Fruit fly (Drosophila melanogaster) whole organism, embryonic: ENCODE data around the gene CG7685.

ENCODE experiments used
- Adf1 ChIP-seq: fragments of 200-800 bp; sonication (Bioruptor generic); IDR thresholded peaks from 2 replicates; pipeline ENCODE4 v1.3.6; 2022; ENCODE audit warnings: missing biosample characterization, missing genetic modification characterization
- Bgb ChIP-seq: fragments of 200-800 bp; sonication (Bioruptor generic); IDR thresholded peaks from 2 replicates; pipeline ENCODE4 v1.3.6; 2022; ENCODE audit warnings: missing biosample characterization, missing genetic modification characterization; ENCODE audit not compliant: partially characterized antibody
- CG10979 ChIP-seq: fragments of 200-800 bp; sonication (Bioruptor generic); optimal IDR thresholded peaks from 2 replicates; lab custom pipeline; 2018; ENCODE audit warnings: missing biosample characterization, mild to moderate bottlenecking, missing genetic modification characterization, moderate library complexity
- CG13424 ChIP-seq: fragments of 200-800 bp; sonication (Bioruptor generic); optimal IDR thresholded peaks from 2 replicates; lab custom pipeline; 2019; ENCODE audit warnings: missing biosample characterization, mild to moderate bottlenecking, missing genetic modification characterization, moderate library complexity
- CG14441 ChIP-seq: fragments of 200-800 bp; sonication (Bioruptor generic); IDR thresholded peaks from 2 replicates; pipeline ENCODE4 v1.3.6; 2022; ENCODE audit warnings: missing biosample characterization, missing genetic modification characterization
- CG15479 ChIP-seq: fragments of 200-800 bp; sonication (Bioruptor generic); optimal IDR thresholded peaks from 3 replicates; lab custom pipeline; 2019; ENCODE audit warnings: missing biosample characterization, mild to moderate bottlenecking, missing genetic modification characterization, moderate library complexity
- CG17568 ChIP-seq: fragments of 200-800 bp; sonication (Bioruptor generic); optimal IDR thresholded peaks from 2 replicates; lab custom pipeline; 2018; ENCODE audit warnings: missing biosample characterization, mild to moderate bottlenecking, missing genetic modification characterization, moderate library complexity
- CG18599 ChIP-seq: fragments of 200-800 bp; sonication (Bioruptor generic); optimal IDR thresholded peaks from 3 replicates; lab custom pipeline; 2017; ENCODE audit warnings: missing biosample characterization, missing genetic modification characterization, mild to moderate bottlenecking, moderate library complexity, missing genetic modification reagents
- CG2116 ChIP-seq: fragments of 200-800 bp; sonication (Bioruptor generic); optimal IDR thresholded peaks from 3 replicates; lab custom pipeline; 2018; ENCODE audit warnings: missing biosample characterization, mild to moderate bottlenecking, missing genetic modification characterization
- CG30020 ChIP-seq: fragments of 200-800 bp; optimal IDR thresholded peaks from 2 replicates; lab custom pipeline; 2019; ENCODE audit warnings: missing biosample characterization, mild to moderate bottlenecking, missing genetic modification characterization, moderate library complexity
- CG3163 ChIP-seq: fragments of 200-800 bp; sonication (Bioruptor generic); optimal IDR thresholded peaks from 3 replicates; lab custom pipeline; 2016; ENCODE audit warnings: missing biosample characterization, missing genetic modification characterization
- CG34224 ChIP-seq: fragments of 200-800 bp; sonication (Bioruptor generic); IDR thresholded peaks from 3 replicates; pipeline ENCODE4 v1.3.6; 2022; ENCODE audit warnings: missing biosample characterization, missing genetic modification characterization; ENCODE audit not compliant: partially characterized antibody
- CG3726 ChIP-seq: fragments of 200-800 bp; sonication (Bioruptor generic); IDR thresholded peaks from 3 replicates; pipeline ENCODE4, ENCODE4 v1.3.6; 2022; ENCODE audit warnings: missing biosample characterization, missing genetic modification characterization
- CG3995 ChIP-seq: fragments of 200-800 bp; sonication (Bioruptor generic); optimal IDR thresholded peaks from 3 replicates; lab custom pipeline; 2016; ENCODE audit warnings: missing biosample characterization, missing genetic modification characterization
- CG7987 ChIP-seq: fragments of 200-800 bp; sonication (Bioruptor generic); optimal IDR thresholded peaks from 2 replicates; lab custom pipeline; 2018; ENCODE audit warnings: missing biosample characterization, mild to moderate bottlenecking, missing genetic modification characterization, moderate library complexity
- CoRest ChIP-seq: fragments of 200-800 bp; sonication (Bioruptor generic); optimal IDR thresholded peaks from 3 replicates; lab custom pipeline; 2018; ENCODE audit warnings: missing biosample characterization, mild to moderate bottlenecking, missing genetic modification characterization, moderate library complexity
- E2f1 ChIP-seq: fragments of 200-800 bp; sonication (Bioruptor generic); IDR thresholded peaks from 2 replicates; pipeline ENCODE4 v1.3.6; 2022; ENCODE audit warnings: missing biosample characterization, missing genetic modification characterization
- GATAe ChIP-seq: fragments of 200-800 bp; sonication (Bioruptor generic); conservative IDR thresholded peaks from 2 replicates; pipeline ENCODE4 v1.3.6; 2022; ENCODE audit warnings: missing biosample characterization, missing genetic modification characterization
- Gsc ChIP-seq: fragments of 200-800 bp; sonication (Bioruptor generic); IDR thresholded peaks from 2 replicates; pipeline ENCODE4 v1.3.6; 2022; ENCODE audit warnings: missing biosample characterization, missing genetic modification characterization
- HLH54F ChIP-seq: fragments of 200-800 bp; sonication (Bioruptor generic); optimal IDR thresholded peaks from 3 replicates; lab custom pipeline; 2016; ENCODE audit warnings: missing biosample characterization, missing genetic modification characterization
- Hand ChIP-seq: fragments of 200-800 bp; sonication (Bioruptor generic); optimal IDR thresholded peaks from 2 replicates; lab custom pipeline; 2017; ENCODE audit warnings: mild to moderate bottlenecking, missing biosample characterization, missing genetic modification reagents, missing genetic modification characterization
- NC2α ChIP-seq: fragments of 200-800 bp; sonication (Bioruptor generic); optimal IDR thresholded peaks from 2 replicates; lab custom pipeline; 2016; ENCODE audit warnings: missing biosample characterization, missing genetic modification characterization
- Neu2 ChIP-seq: fragments of 200-800 bp; sonication (Bioruptor generic); optimal IDR thresholded peaks from 3 replicates; lab custom pipeline; 2016; ENCODE audit warnings: missing biosample characterization, missing genetic modification characterization, borderline replicate concordance
- Pdp1 ChIP-seq, 2 experiments: fragments of 200-800 bp; sonication (Bioruptor generic); optimal IDR thresholded peaks; 3 replicates each; lab custom pipeline; 2016; ENCODE audit warnings: missing biosample characterization in 2 of 2, missing genetic modification characterization in 2 of 2, mild to moderate bottlenecking in 1 of 2, moderate library complexity in 1 of 2
- Sin3A ChIP-seq: fragments of >200 bp; optimal IDR thresholded peaks from 2 replicates; lab custom pipeline; 2018
- Ssrp ChIP-seq: fragments of 200-800 bp; sonication (Bioruptor generic); optimal IDR thresholded peaks from 2 replicates; lab custom pipeline; 2018; ENCODE audit warnings: missing biosample characterization, mild to moderate bottlenecking, missing genetic modification characterization, moderate library complexity
- Trl ChIP-seq, 3 experiments: fragments of >200 bp in 2 of 3; fragments of 200-800 bp in 1 of 3; sonication (Bioruptor generic) in 1 of 3; optimal IDR thresholded peaks; 2 replicates in 1 of 3; 3 replicates in 2 of 3; lab custom pipeline; 2016 to 2017; ENCODE audit warnings: missing biosample characterization in 1 of 3, missing genetic modification characterization in 1 of 3
- aop ChIP-seq: fragments of 200-800 bp; sonication (Bioruptor generic); IDR thresholded peaks from 2 replicates; pipeline ENCODE4 v1.3.6; 2022; ENCODE audit warnings: missing biosample characterization, missing genetic modification characterization
- bbx ChIP-seq: fragments of 200-800 bp; sonication (Bioruptor generic); IDR thresholded peaks from 2 replicates; pipeline ENCODE4 v1.3.6; 2022; ENCODE audit warnings: missing biosample characterization, missing genetic modification characterization; ENCODE audit not compliant: partially characterized antibody
- cg ChIP-seq: fragments of 200-800 bp; sonication (Bioruptor generic); optimal IDR thresholded peaks from 3 replicates; lab custom pipeline; 2019; ENCODE audit warnings: missing biosample characterization, mild to moderate bottlenecking, missing genetic modification characterization, moderate library complexity
- exex ChIP-seq: fragments of 200-800 bp; sonication (Bioruptor generic); optimal IDR thresholded peaks from 4 replicates; lab custom pipeline; 2018; ENCODE audit warnings: missing biosample characterization, mild to moderate bottlenecking, missing genetic modification characterization, moderate library complexity
- eyg ChIP-seq: fragments of 200-800 bp; sonication (Bioruptor generic); optimal IDR thresholded peaks from 3 replicates; lab custom pipeline; 2016; ENCODE audit warnings: missing biosample characterization, missing genetic modification characterization
- fd64A ChIP-seq: fragments of 200-800 bp; sonication (Bioruptor generic); optimal IDR thresholded peaks from 3 replicates; lab custom pipeline; 2018; ENCODE audit warnings: missing biosample characterization, mild to moderate bottlenecking, missing genetic modification characterization
- jing ChIP-seq: fragments of 200-800 bp; sonication (Bioruptor generic); optimal IDR thresholded peaks from 2 replicates; lab custom pipeline; 2018; ENCODE audit warnings: missing biosample characterization, mild to moderate bottlenecking, missing genetic modification characterization
- lab ChIP-seq: fragments of 200-800 bp; sonication (Bioruptor generic); optimal IDR thresholded peaks from 3 replicates; lab custom pipeline; 2017; ENCODE audit warnings: missing biosample characterization, missing genetic modification characterization, mild to moderate bottlenecking, moderate library complexity, missing genetic modification reagents
- mirr ChIP-seq: fragments of 200-800 bp; sonication (Bioruptor generic); optimal IDR thresholded peaks from 3 replicates; lab custom pipeline; 2018; ENCODE audit warnings: missing biosample characterization, mild to moderate bottlenecking, missing genetic modification characterization
- ranshi ChIP-seq: fragments of 200-800 bp; sonication (Bioruptor generic); IDR thresholded peaks from 2 replicates; pipeline ENCODE4 v1.3.6; 2022; ENCODE audit warnings: missing biosample characterization, missing genetic modification characterization
- rib ChIP-seq: fragments of 200-800 bp; sonication (Bioruptor generic); IDR thresholded peaks from 2 replicates; pipeline ENCODE4 v1.3.6; 2022; ENCODE audit warnings: missing biosample characterization, missing genetic modification characterization
- sim ChIP-seq: fragments of 200-800 bp; sonication (Bioruptor generic); IDR thresholded peaks from 2 replicates; pipeline ENCODE4 v1.3.6; 2022; ENCODE audit warnings: missing biosample characterization, missing genetic modification characterization
- sima ChIP-seq: fragments of 200-800 bp; sonication (Bioruptor generic); optimal IDR thresholded peaks from 2 replicates; lab custom pipeline; 2016; ENCODE audit warnings: missing biosample characterization, missing genetic modification characterization
- ssp ChIP-seq: fragments of 200-800 bp; sonication (Bioruptor generic); IDR thresholded peaks from 2 replicates; pipeline ENCODE4 v1.3.6; 2022; ENCODE audit warnings: missing biosample characterization, missing genetic modification characterization
- sug ChIP-seq: fragments of 200-800 bp; optimal IDR thresholded peaks from 2 replicates; lab custom pipeline; 2019; ENCODE audit warnings: missing biosample characterization, mild to moderate bottlenecking, missing genetic modification characterization, moderate library complexity
- trh ChIP-seq: fragments of 200-800 bp; sonication (Bioruptor generic); optimal IDR thresholded peaks from 2 replicates; lab custom pipeline; 2016; ENCODE audit warnings: missing biosample characterization, missing genetic modification characterization
- wdn ChIP-seq: fragments of 200-800 bp; sonication (Bioruptor generic); IDR thresholded peaks from 2 replicates; pipeline ENCODE4 v1.3.6; 2022; ENCODE audit warnings: missing biosample characterization, missing genetic modification characterization

CG7685 gene

DNA sequence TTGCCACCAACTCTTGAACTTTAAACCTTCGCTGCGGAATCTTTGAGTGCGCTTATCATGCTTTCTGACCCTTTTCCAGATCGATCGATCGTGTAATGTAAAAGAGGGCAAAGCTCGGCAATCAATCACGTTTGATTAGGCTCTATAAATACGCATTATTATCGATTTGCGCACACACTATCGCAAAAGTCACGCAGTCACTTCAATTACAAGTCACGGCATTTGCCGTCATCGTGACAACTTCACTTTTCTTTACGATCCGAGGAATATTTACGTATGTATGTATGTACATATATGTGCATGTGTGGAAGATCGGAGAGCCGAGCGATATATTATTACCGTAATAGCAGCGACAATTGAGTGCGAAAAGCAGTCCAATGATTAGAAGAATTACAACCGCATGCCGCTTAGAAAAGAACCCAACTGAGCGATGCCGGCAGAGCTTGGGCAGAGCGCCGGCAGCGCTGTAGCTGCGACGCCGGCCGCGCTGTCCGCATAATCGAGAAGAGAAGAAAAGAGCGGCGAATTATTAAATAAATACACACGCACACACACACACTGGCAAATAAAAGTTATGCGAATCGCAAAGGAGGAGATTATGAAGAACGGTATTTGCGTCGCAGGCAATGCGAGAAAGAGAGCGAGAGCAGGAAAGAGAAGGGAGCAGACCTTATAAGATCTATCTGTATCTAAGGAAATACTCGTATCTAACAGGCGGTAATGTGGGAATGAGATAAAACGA lies 45.3 kb downstream of the CG7685 start (continued):
- TF ChIP-seq CG10979 = no peak
- no peak for TF ChIP-seq trh
- TF ChIP-seq GATAe (GFP tag; lab: Robert Waterston, UW) = 0 out of 2 replicates have a peak, but pooled peaks have one; percentile 42
- TF ChIP-seq exex = peak; percentile 73
- TF ChIP-seq Adf1 (GFP tag; lab: Robert Waterston, UW) = peak; percentile 96
- no peak for TF ChIP-seq CoRest (tag; lab: Kevin White, UChicago)
- TF ChIP-seq sim (GFP tag; lab: Robert Waterston, UW) = no peak
- TF ChIP-seq CG17568 (GFP tag; lab: Kevin White, UChicago) = no peak
- peak; percentile 61 for TF ChIP-seq lab (GFP tag; lab: Kevin White, UChicago)
- no peak for TF ChIP-seq jing (GFP tag; lab: Kevin White, UChicago)
- no peak for TF ChIP-seq Gsc
- TF ChIP-seq sug = peak; percentile 45
- peak in 1 of 2 experiments; percentile 64 for TF ChIP-seq Trl (optimal IDR thresholded peaks at IDR 0.05; lab: Kevin White, UChicago)
- no peak for TF ChIP-seq Trl (GFP tag; optimal IDR thresholded peaks at IDR 0.05; lab: Kevin White, UChicago)
- TF ChIP-seq CG2116 (GFP tag; lab: Kevin White, UChicago) = no peak
- peak; percentile 92 for TF ChIP-seq CG3995 (GFP tag; lab: Kevin White, UChicago)
- peak; percentile 2 for TF ChIP-seq mirr
- TF ChIP-seq Sin3A = no peak
- no peak for TF ChIP-seq eyg
- TF ChIP-seq Ssrp (tag; lab: Kevin White, UChicago) = no peak
- no peak for TF ChIP-seq ranshi
- no peak for TF ChIP-seq HLH54F
- TF ChIP-seq CG14441 (GFP tag; lab: Robert Waterston, UW) = no peak
- peak; percentile 11 for TF ChIP-seq CG18599
- no peak for TF ChIP-seq CG30020 (tag; lab: Kevin White, UChicago)
- TF ChIP-seq sima (GFP tag; lab: Kevin White, UChicago) = no peak
- TF ChIP-seq CG3726 = no peak
- no peak for TF ChIP-seq aop (GFP tag; lab: Robert Waterston, UW)
- no peak for TF ChIP-seq CG7987
- no peak for TF ChIP-seq E2f1 (GFP tag; lab: Robert Waterston, UW)
- TF ChIP-seq Neu2 (GFP tag; lab: Kevin White, UChicago) = no peak
- TF ChIP-seq Hand (GFP tag; lab: Kevin White, UChicago) = no peak
- TF ChIP-seq CG34224 (GFP tag; lab: Robert Waterston, UW) = no peak
- peak; percentile 31 for TF ChIP-seq cg (GFP tag; lab: Kevin White, UChicago)
- TF ChIP-seq wdn (GFP tag; lab: Robert Waterston, UW) = no peak
- no peak for TF ChIP-seq CG13424 (tag; lab: Kevin White, UChicago)
- TF ChIP-seq CG3163 = peak; percentile 46
- TF ChIP-seq Bgb (GFP tag; lab: Robert Waterston, UW) = no peak
- peak; percentile 54; the same call in 1 of the 2 replicates for TF ChIP-seq rib (GFP tag; lab: Robert Waterston, UW)
- TF ChIP-seq Pdp1 (GFP tag; optimal IDR thresholded peaks at IDR 0.05; lab: Kevin White, UChicago) = peak in 1 of 2 experiments; percentile 44
- TF ChIP-seq NC2α = no peak
- TF ChIP-seq bbx (GFP tag; lab: Robert Waterston, UW) = no peak
- TF ChIP-seq CG15479 = peak; percentile 38
- TF ChIP-seq ssp (GFP tag; lab: Robert Waterston, UW) = no peak
- TF ChIP-seq fd64A (GFP tag; lab: Kevin White, UChicago) = no peak
- TF ChIP-seq, all 482 proteins: peak for 18
